Fruit fly (Drosophila melanogaster) whole organism, embryonic: ENCODE data around the gene drn.

Experiments
- Atf-2 ChIP-seq: fragments of 200-800 bp; sonication (Bioruptor generic); optimal IDR thresholded peaks from 2 replicates; lab custom pipeline; 2016; ENCODE audit warnings: missing biosample characterization, missing genetic modification characterization
- Awh ChIP-seq: fragments of 200-800 bp; sonication (Bioruptor generic); IDR thresholded peaks from 2 replicates; pipeline ENCODE4, ENCODE4 v1.3.6; 2022; ENCODE audit warnings: missing biosample characterization, missing genetic modification characterization
- BtbVII ChIP-seq: fragments of 200-800 bp; sonication (Bioruptor generic); optimal IDR thresholded peaks from 3 replicates; lab custom pipeline; 2017; ENCODE audit warnings: missing biosample characterization, mild to moderate bottlenecking, missing genetic modification characterization
- C15 ChIP-seq: fragments of 200-800 bp; sonication (Bioruptor generic); IDR thresholded peaks from 3 replicates; pipeline ENCODE4 v1.3.6; 2022; ENCODE audit warnings: missing biosample characterization, missing genetic modification characterization
- CG14667 ChIP-seq: fragments of 200-800 bp; sonication (Bioruptor generic); IDR thresholded peaks from 2 replicates; pipeline ENCODE4 v1.3.6; 2022; ENCODE audit warnings: missing biosample characterization, missing genetic modification characterization
- CG1603 ChIP-seq: fragments of 200-800 bp; sonication (Bioruptor generic); optimal IDR thresholded peaks from 2 replicates; lab custom pipeline; 2019; ENCODE audit warnings: missing biosample characterization, mild to moderate bottlenecking, missing genetic modification characterization, moderate library complexity
- CG16813 ChIP-seq: fragments of 200-800 bp; sonication (Bioruptor generic); IDR thresholded peaks from 3 replicates; pipeline ENCODE4 v1.3.6; 2022; ENCODE audit warnings: missing biosample characterization, missing genetic modification characterization; ENCODE audit not compliant: partially characterized antibody
- CG17612 ChIP-seq: fragments of 200-800 bp; sonication (Bioruptor generic); IDR thresholded peaks from 2 replicates; pipeline ENCODE4 v1.3.6; 2022; ENCODE audit warnings: missing biosample characterization, missing genetic modification characterization
- CG18599 ChIP-seq: fragments of 200-800 bp; sonication (Bioruptor generic); optimal IDR thresholded peaks from 3 replicates; lab custom pipeline; 2017; ENCODE audit warnings: missing biosample characterization, missing genetic modification characterization, mild to moderate bottlenecking, moderate library complexity, missing genetic modification reagents
- CG2116 ChIP-seq: fragments of 200-800 bp; sonication (Bioruptor generic); optimal IDR thresholded peaks from 3 replicates; lab custom pipeline; 2018; ENCODE audit warnings: missing biosample characterization, mild to moderate bottlenecking, missing genetic modification characterization
- CG2678 ChIP-seq: fragments of 200-800 bp; sonication (Bioruptor generic); optimal IDR thresholded peaks from 3 replicates; lab custom pipeline; 2019; ENCODE audit warnings: missing biosample characterization, mild to moderate bottlenecking, missing genetic modification characterization, moderate library complexity
- CG34422 ChIP-seq: fragments of 200-800 bp; sonication (Bioruptor generic); IDR thresholded peaks from 3 replicates; pipeline ENCODE4 v1.3.6; 2022; ENCODE audit warnings: missing biosample characterization, missing genetic modification characterization
- CG6654 ChIP-seq: fragments of 200-800 bp; sonication (Bioruptor generic); optimal IDR thresholded peaks from 2 replicates; lab custom pipeline; 2017; ENCODE audit warnings: missing biosample characterization, mild to moderate bottlenecking, missing genetic modification characterization
- CG6683 ChIP-seq: fragments of 200-800 bp; sonication (Bioruptor generic); optimal IDR thresholded peaks from 2 replicates; lab custom pipeline; 2017; ENCODE audit warnings: missing biosample characterization, mild to moderate bottlenecking, missing genetic modification characterization, missing genetic modification reagents
- CG7357 ChIP-seq: fragments of 200-800 bp; sonication (Bioruptor generic); IDR thresholded peaks from 3 replicates; pipeline ENCODE4 v1.3.6; 2022; ENCODE audit warnings: missing biosample characterization, missing genetic modification characterization
- CG8281 ChIP-seq: fragments of 200-800 bp; sonication (Bioruptor generic); optimal IDR thresholded peaks from 2 replicates; lab custom pipeline; 2018; ENCODE audit warnings: missing biosample characterization, mild to moderate bottlenecking, missing genetic modification characterization, moderate library complexity
- CG9876 ChIP-seq: fragments of 200-800 bp; sonication (Bioruptor generic); optimal IDR thresholded peaks from 2 replicates; lab custom pipeline; 2016; ENCODE audit warnings: missing biosample characterization, missing genetic modification characterization
- CHES-1-like ChIP-seq: fragments of 200-800 bp; sonication (Bioruptor generic); optimal IDR thresholded peaks from 2 replicates; lab custom pipeline; 2016; ENCODE audit warnings: missing biosample characterization, missing genetic modification characterization
- Dfd ChIP-seq, 2 experiments: fragments of >200 bp; optimal IDR thresholded peaks; 2 replicates each; lab custom pipeline; 2017; ENCODE audit warnings: missing biosample characterization in 2 of 2, missing genetic modification characterization in 2 of 2
- Fer3 ChIP-seq: fragments of 200-800 bp; sonication (Bioruptor generic); optimal IDR thresholded peaks from 2 replicates; lab custom pipeline; 2018; ENCODE audit warnings: missing biosample characterization, mild to moderate bottlenecking, missing genetic modification characterization, moderate library complexity
- GATAe ChIP-seq: fragments of 200-800 bp; sonication (Bioruptor generic); conservative IDR thresholded peaks from 2 replicates; pipeline ENCODE4 v1.3.6; 2022; ENCODE audit warnings: missing biosample characterization, missing genetic modification characterization
- Kr ChIP-seq: fragments of 200-800 bp; sonication (Bioruptor generic); optimal IDR thresholded peaks from 2 replicates; lab custom pipeline; 2017; ENCODE audit warnings: missing biosample characterization, mild to moderate bottlenecking, missing genetic modification characterization
- Meics ChIP-seq: fragments of 200-800 bp; sonication (Bioruptor generic); optimal IDR thresholded peaks from 2 replicates; lab custom pipeline; 2017; ENCODE audit warnings: missing biosample characterization, mild to moderate bottlenecking, missing genetic modification characterization
- Myb ChIP-seq: fragments of 200-800 bp; sonication (Bioruptor generic); optimal IDR thresholded peaks from 2 replicates; lab custom pipeline; 2016; ENCODE audit warnings: missing biosample characterization, missing genetic modification characterization
- NFAT ChIP-seq: fragments of 200-800 bp; sonication (Bioruptor generic); IDR thresholded peaks from 2 replicates; pipeline ENCODE4 v1.3.6; 2022; ENCODE audit warnings: missing biosample characterization, missing genetic modification characterization
- Neu2 ChIP-seq: fragments of 200-800 bp; sonication (Bioruptor generic); optimal IDR thresholded peaks from 3 replicates; lab custom pipeline; 2016; ENCODE audit warnings: missing biosample characterization, missing genetic modification characterization, borderline replicate concordance
- Nf-YA ChIP-seq: fragments of 200-800 bp; sonication (Bioruptor generic); IDR thresholded peaks from 2 replicates; pipeline ENCODE4 v1.3.6; 2022; ENCODE audit warnings: missing biosample characterization, missing genetic modification characterization
- Sin3A ChIP-seq: fragments of >200 bp; optimal IDR thresholded peaks from 2 replicates; lab custom pipeline; 2018
- Sox100B ChIP-seq: fragments of 200-800 bp; sonication (Bioruptor generic); optimal IDR thresholded peaks from 3 replicates; lab custom pipeline; 2018; ENCODE audit warnings: missing biosample characterization, mild to moderate bottlenecking, missing genetic modification characterization
- Sry-β ChIP-seq: fragments of 200-800 bp; sonication (Bioruptor generic); optimal IDR thresholded peaks from 2 replicates; lab custom pipeline; 2018; ENCODE audit warnings: missing biosample characterization, mild to moderate bottlenecking, missing genetic modification characterization, moderate library complexity
- Ssrp ChIP-seq: fragments of 200-800 bp; sonication (Bioruptor generic); optimal IDR thresholded peaks from 2 replicates; lab custom pipeline; 2018; ENCODE audit warnings: missing biosample characterization, mild to moderate bottlenecking, missing genetic modification characterization, moderate library complexity
- Tbp ChIP-seq: fragments of >200 bp; optimal IDR thresholded peaks from 2 replicates; lab custom pipeline; 2018; ENCODE audit warnings: missing biosample characterization, missing genetic modification characterization
- Trl ChIP-seq, 3 experiments: fragments of >200 bp in 2 of 3; fragments of 200-800 bp in 1 of 3; sonication (Bioruptor generic) in 1 of 3; optimal IDR thresholded peaks; 2 replicates in 1 of 3; 3 replicates in 2 of 3; lab custom pipeline; 2016 to 2017; ENCODE audit warnings: missing biosample characterization in 1 of 3, missing genetic modification characterization in 1 of 3
- YL-1 ChIP-seq: fragments of 200-800 bp; sonication (Bioruptor generic); optimal IDR thresholded peaks from 3 replicates; lab custom pipeline; 2017; ENCODE audit warnings: missing biosample characterization, mild to moderate bottlenecking, missing genetic modification characterization
- bcd ChIP-seq: fragments of 200-800 bp; sonication (Bioruptor generic); optimal IDR thresholded peaks from 2 replicates; lab custom pipeline; 2017; ENCODE audit warnings: missing biosample characterization, mild to moderate bottlenecking, missing genetic modification characterization
- cas ChIP-seq: fragments of 200-800 bp; sonication (Bioruptor generic); IDR thresholded peaks from 2 replicates; pipeline ENCODE4 v1.3.6; 2022; ENCODE audit warnings: missing biosample characterization, missing genetic modification characterization
- chn ChIP-seq: fragments of 200-800 bp; sonication (Bioruptor generic); optimal IDR thresholded peaks from 2 replicates; lab custom pipeline; 2016; ENCODE audit warnings: missing biosample characterization, missing genetic modification characterization
- fd96Cb ChIP-seq: fragments of 200-800 bp; sonication (Bioruptor generic); optimal IDR thresholded peaks from 2 replicates; lab custom pipeline; 2018; ENCODE audit warnings: missing biosample characterization, mild to moderate bottlenecking, missing genetic modification characterization, moderate library complexity
- fu2 ChIP-seq: fragments of 200-800 bp; sonication (Bioruptor generic); optimal IDR thresholded peaks from 2 replicates; lab custom pipeline; 2016; ENCODE audit warnings: missing biosample characterization, missing genetic modification characterization
- grau ChIP-seq: fragments of 200-800 bp; optimal IDR thresholded peaks from 3 replicates; lab custom pipeline; 2019; ENCODE audit warnings: missing biosample characterization, mild to moderate bottlenecking, missing genetic modification characterization, moderate library complexity
- hb ChIP-seq: fragments of 200-800 bp; sonication (Bioruptor generic); IDR thresholded peaks from 3 replicates; pipeline ENCODE4 v1.3.6; 2022; ENCODE audit warnings: missing biosample characterization, missing genetic modification characterization; ENCODE audit not compliant: partially characterized antibody
- hbn ChIP-seq: fragments of 200-800 bp; sonication (Bioruptor generic); IDR thresholded peaks from 2 replicates; pipeline ENCODE4 v1.3.6; 2022; ENCODE audit warnings: missing biosample characterization, missing genetic modification characterization; ENCODE audit not compliant: partially characterized antibody
- luna ChIP-seq: fragments of 200-800 bp; sonication (Bioruptor generic); optimal IDR thresholded peaks from 2 replicates; lab custom pipeline; 2016; ENCODE audit warnings: missing biosample characterization, missing genetic modification characterization
- odd ChIP-seq: fragments of 200-800 bp; sonication (Bioruptor generic); optimal IDR thresholded peaks from 2 replicates; lab custom pipeline; 2017; ENCODE audit warnings: missing biosample characterization, mild to moderate bottlenecking, missing genetic modification characterization
- pho ChIP-seq: fragments of 200-800 bp; sonication (Bioruptor generic); optimal IDR thresholded peaks from 2 replicates; lab custom pipeline; 2016; ENCODE audit warnings: missing biosample characterization, missing genetic modification characterization
- repo ChIP-seq: fragments of 200-800 bp; sonication (Bioruptor generic); optimal IDR thresholded peaks from 2 replicates; lab custom pipeline; 2016; ENCODE audit warnings: missing biosample characterization, missing genetic modification characterization
- slbo ChIP-seq: fragments of 200-800 bp; sonication (Bioruptor generic); IDR thresholded peaks from 2 replicates; pipeline ENCODE4 v1.3.6; 2022; ENCODE audit warnings: missing biosample characterization, missing genetic modification characterization
- sna ChIP-seq: fragments of 200-800 bp; sonication (Bioruptor generic); IDR thresholded peaks from 2 replicates; pipeline ENCODE4 v1.3.6; 2022; ENCODE audit warnings: missing biosample characterization, missing genetic modification characterization; ENCODE audit not compliant: partially characterized antibody
- ssp ChIP-seq: fragments of 200-800 bp; sonication (Bioruptor generic); IDR thresholded peaks from 2 replicates; pipeline ENCODE4 v1.3.6; 2022; ENCODE audit warnings: missing biosample characterization, missing genetic modification characterization
- trh ChIP-seq: fragments of 200-800 bp; sonication (Bioruptor generic); optimal IDR thresholded peaks from 2 replicates; lab custom pipeline; 2016; ENCODE audit warnings: missing biosample characterization, missing genetic modification characterization
- usp ChIP-seq: fragments of >200 bp; optimal IDR thresholded peaks from 2 replicates; lab custom pipeline; 2017; ENCODE audit warnings: missing biosample characterization, missing genetic modification characterization

drn gene

DNA sequence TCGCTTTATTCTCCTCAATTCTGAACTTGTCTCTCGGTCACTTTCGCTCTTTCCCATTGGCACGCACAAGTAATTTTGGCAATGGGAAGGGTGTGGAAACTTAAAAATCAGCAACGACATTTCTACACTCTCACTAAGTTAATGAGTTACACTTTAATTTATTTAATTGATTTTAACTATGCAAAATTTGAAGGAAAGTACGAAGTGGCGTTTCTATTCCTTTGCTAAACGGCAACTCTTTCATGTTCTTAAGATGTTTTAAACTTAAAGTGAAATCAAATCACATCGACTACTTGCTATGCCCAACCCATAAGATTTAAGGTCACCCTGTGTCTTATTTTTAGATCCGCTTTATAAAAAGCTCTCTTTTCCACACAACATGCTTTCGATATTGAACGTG lies 30.4 kb downstream of the drn start (continued):
- TF ChIP-seq CG14667 (GFP tag; lab: Robert Waterston, UW) = 0 out of 2 replicates have a peak, but pooled peaks have one; percentile 39
- TF ChIP-seq Sry-β (GFP tag; lab: Kevin White, UChicago) = no peak
- TF ChIP-seq BtbVII (GFP tag; lab: Kevin White, UChicago) = peak; percentile 65
- TF ChIP-seq Fer3 (tag; lab: Kevin White, UChicago) = peak; percentile 69
- TF ChIP-seq CG17612 (GFP tag; lab: Robert Waterston, UW) = no peak
- peak; percentile 31 for TF ChIP-seq odd
- peak; percentile 19 for TF ChIP-seq fu2
- no peak for TF ChIP-seq hbn (GFP tag; lab: Robert Waterston, UW)
- no peak for TF ChIP-seq Nf-YA (GFP tag; lab: Robert Waterston, UW)
- 0 out of 3 replicates have a peak, but pooled peaks have one; percentile 44 for TF ChIP-seq CG34422 (GFP tag; lab: Robert Waterston, UW)
- TF ChIP-seq Neu2 (GFP tag; lab: Kevin White, UChicago) = no peak
- TF ChIP-seq Ssrp = no peak
- TF ChIP-seq grau (tag; lab: Kevin White, UChicago) = peak; percentile 74
- no peak for TF ChIP-seq Sin3A (lab: Kevin White, UChicago)
- no peak for TF ChIP-seq CG8281 (tag; lab: Kevin White, UChicago)
- TF ChIP-seq Trl (optimal IDR thresholded peaks at IDR 0.05; lab: Kevin White, UChicago) = peak in 1 of 2 experiments; percentile 14
- no peak for TF ChIP-seq Trl (GFP tag; optimal IDR thresholded peaks at IDR 0.05; lab: Kevin White, UChicago)
- TF ChIP-seq Awh = no peak
- no peak for TF ChIP-seq Dfd (GFP tag; optimal IDR thresholded peaks at IDR 0.05; lab: Kevin White, UChicago)
- peak; percentile 76 for TF ChIP-seq Meics
- TF ChIP-seq CG6683 (GFP tag; lab: Kevin White, UChicago) = no peak
- no peak for TF ChIP-seq repo (GFP tag; lab: Kevin White, UChicago)
- TF ChIP-seq Sox100B (GFP tag; lab: Kevin White, UChicago) = peak; percentile 27
- TF ChIP-seq fd96Cb (tag; lab: Kevin White, UChicago) = peak; percentile 40
- no peak for TF ChIP-seq Kr
- TF ChIP-seq slbo = peak; percentile 67
- peak; percentile 37 for TF ChIP-seq bcd (GFP tag; lab: Kevin White, UChicago)
- TF ChIP-seq CG6654 (GFP tag; lab: Kevin White, UChicago) = no peak
- peak; percentile 59 for TF ChIP-seq CG18599
- peak; percentile 55 for TF ChIP-seq pho
- TF ChIP-seq luna (GFP tag; lab: Kevin White, UChicago) = no peak
- no peak for TF ChIP-seq trh
- TF ChIP-seq CG7357 (GFP tag; lab: Robert Waterston, UW) = peak; percentile 52; the same call in 1 of the 3 replicates
- TF ChIP-seq CG1603 = no peak
- no peak for TF ChIP-seq hb (GFP tag; lab: Robert Waterston, UW)
- no peak for TF ChIP-seq Atf-2
- TF ChIP-seq sna (GFP tag; lab: Robert Waterston, UW) = no peak
- TF ChIP-seq CG9876 (GFP tag; lab: Kevin White, UChicago) = no peak
- no peak for TF ChIP-seq GATAe (GFP tag; lab: Robert Waterston, UW)
- TF ChIP-seq usp (GFP tag; lab: Kevin White, UChicago) = no peak
- TF ChIP-seq chn (GFP tag; lab: Kevin White, UChicago) = peak; percentile 7
- no peak for TF ChIP-seq cas
- no peak for TF ChIP-seq C15 (GFP tag; lab: Robert Waterston, UW)
- TF ChIP-seq CG16813 = no peak
- TF ChIP-seq CG2116 (GFP tag; lab: Kevin White, UChicago) = no peak
- TF ChIP-seq ssp (GFP tag; lab: Robert Waterston, UW) = peak; percentile 31; the same call in 1 of the 2 replicates
- peak; percentile 38; the same call in 1 of the 2 replicates for TF ChIP-seq NFAT
- no peak for TF ChIP-seq CHES-1-like
- TF ChIP-seq Myb = peak; percentile 2
- peak; percentile 75 for TF ChIP-seq CG2678 (tag; lab: Kevin White, UChicago)
- TF ChIP-seq YL-1 = peak; percentile 6
- no peak for TF ChIP-seq Tbp (GFP tag; lab: Kevin White, UChicago)
